Worm (Caenorhabditis elegans): ENCODE results near the gene ttr-54.

ttr-54 gene

DNA sequence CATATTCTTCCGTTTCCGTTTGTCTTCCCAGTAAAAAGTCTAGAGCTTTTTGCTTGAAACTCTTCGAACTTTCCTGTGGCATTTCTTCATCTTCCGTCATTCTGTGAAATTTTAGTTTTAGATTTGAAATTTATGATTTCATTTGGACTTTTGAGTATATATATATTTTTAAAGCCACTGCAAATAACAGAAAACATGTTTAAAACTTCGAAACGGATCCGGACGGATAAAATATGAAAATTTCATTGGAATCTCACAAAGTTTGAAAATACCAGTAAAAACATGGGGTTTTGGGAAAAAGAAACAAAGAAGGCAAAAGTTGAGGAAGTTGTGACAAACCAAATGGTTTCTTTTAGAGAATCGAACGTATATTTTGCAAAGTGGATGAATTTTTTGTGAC is 6.6 kb upstream of the ttr-54 start, which contains the start of gene pigs-1:
TSS of gene pigs-1 (minus strand) at position 101 of the 400 bp plus-strand sequence.
- no peak for TF ChIP-seq alr-1 (tag; optimal IDR thresholded peaks at IDR 0.05)
- no peak for TF ChIP-seq unc-55 (GFP tag; optimal IDR thresholded peaks at IDR 0.05)
- no peak for TF ChIP-seq ceh-82 (tag; optimal IDR thresholded peaks at IDR 0.05)
- TF ChIP-seq nhr-10 (tag; optimal IDR thresholded peaks at IDR 0.05), result no peak
- TF ChIP-seq ztf-11 (tag; optimal IDR thresholded peaks at IDR 0.05), result no peak
- no peak for TF ChIP-seq sma-9 (GFP tag; optimal IDR thresholded peaks at IDR 0.05)
- no peak for TF ChIP-seq sma-9 (tag; optimal IDR thresholded peaks at IDR 0.05)

DNA sequence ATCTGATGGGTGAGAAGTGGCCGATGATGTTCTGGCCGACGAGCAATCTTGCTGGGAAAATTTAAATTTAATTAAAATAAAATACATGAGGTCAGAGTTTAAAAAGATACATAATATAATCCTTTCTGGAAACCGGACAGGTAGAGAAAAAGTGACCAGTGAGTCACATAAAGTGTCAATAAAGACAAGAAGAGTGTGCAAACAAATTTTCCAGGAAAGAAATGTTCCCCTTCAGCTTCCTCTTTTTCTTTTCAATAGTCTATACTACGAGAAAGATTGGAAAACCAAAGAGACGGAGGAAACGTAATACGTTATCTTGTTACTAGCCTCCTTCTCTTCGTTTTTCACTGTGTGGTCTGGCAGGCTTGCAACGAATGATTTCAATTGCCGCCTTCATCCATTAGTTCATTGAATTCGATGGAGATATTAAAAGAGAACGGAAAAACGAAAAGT is 5.0 kb upstream of the ttr-54 start, which contains the start of gene tsp-12:
TSS of gene tsp-12 (minus strand) at position 51 of the 453 bp plus-strand sequence.
- TF ChIP-seq C34F6.9 (tag; optimal IDR thresholded peaks at IDR 0.05) (peak; percentile 2), nhr-11 (tag; optimal IDR thresholded peaks at IDR 0.05) (no peak), snpc-4 (tag; optimal IDR thresholded peaks at IDR 0.05) (no peak), mbf-1 (tag; optimal IDR thresholded peaks at IDR 0.05) (no peak), unc-39 (tag; optimal IDR thresholded peaks at IDR 0.05) (no peak), lin-13 (GFP tag; optimal IDR thresholded peaks at IDR 0.05) (peak; percentile 23), F13H6.1 (tag; optimal IDR thresholded peaks at IDR 0.05) (peak; percentile 51)

ce11 chrIV:10151439-10151997 is 4.1 kb upstream of the ttr-54 start, which contains the start of gene copg-1:
TSS of gene copg-1 (plus strand) at chrIV:10151947.
- TF ChIP-seq gmeb-1 (tag; optimal IDR thresholded peaks at IDR 0.05) (peak; percentile 58), ZK546.5 (tag; optimal IDR thresholded peaks at IDR 0.05) (no peak), Y55F3AM.14 (GFP tag; optimal IDR thresholded peaks at IDR 0.05) (no peak), C34F6.9 (tag; optimal IDR thresholded peaks at IDR 0.05) (peak; percentile 75), F13H6.1 (tag; optimal IDR thresholded peaks at IDR 0.05) (peak; percentile 25), sma-9 (GFP tag; optimal IDR thresholded peaks at IDR 0.05) (peak; percentile 69), sma-9 (tag; optimal IDR thresholded peaks at IDR 0.05) (no peak), nhr-77 (tag; optimal IDR thresholded peaks at IDR 0.05) (no peak), zag-1 (tag; optimal IDR thresholded peaks at IDR 0.05) (no peak), ceh-82 (tag; optimal IDR thresholded peaks at IDR 0.05) (no peak), mdl-1 (tag; optimal IDR thresholded peaks at IDR 0.05) (no peak), nhr-11 (tag; optimal IDR thresholded peaks at IDR 0.05) (no peak), sem-4 (tag; optimal IDR thresholded peaks at IDR 0.05) (no peak), elt-1 (tag; optimal IDR thresholded peaks at IDR 0.05) (no peak), aly-2 (tag; optimal IDR thresholded peaks at IDR 0.05) (no peak), unc-39 (tag; optimal IDR thresholded peaks at IDR 0.05) (no peak), dmd-4 (tag; optimal IDR thresholded peaks at IDR 0.05) (no peak), ceh-16 (tag; optimal IDR thresholded peaks at IDR 0.05) (no peak), unc-55 (GFP tag; optimal IDR thresholded peaks at IDR 0.05) (peak; percentile 73), nhr-129 (tag; optimal IDR thresholded peaks at IDR 0.05) (peak; percentile 43), elt-3 (tag; optimal IDR thresholded peaks at IDR 0.05) (no peak), nhr-23 (tag; optimal IDR thresholded peaks at IDR 0.05) (no peak), nhr-25 (tag; optimal IDR thresholded peaks at IDR 0.05) (peak; percentile 35), lin-13 (GFP tag; optimal IDR thresholded peaks at IDR 0.05) (peak; percentile 57), skn-1 (tag; optimal IDR thresholded peaks at IDR 0.05) (no peak), peb-1 (tag; optimal IDR thresholded peaks at IDR 0.05) (no peak), lsy-2 (tag; optimal IDR thresholded peaks at IDR 0.05) (peak; percentile 78 to 96), sma-3 (GFP tag; optimal IDR thresholded peaks at IDR 0.05) (peak; percentile 22), fos-1 (tag; optimal IDR thresholded peaks at IDR 0.05) (peak; percentile 5), crh-2 (tag; optimal IDR thresholded peaks at IDR 0.05) (peak; percentile 97)

ce11 chrIV:10153479-10153878 is 2.1 kb upstream of the ttr-54 start:
- no peak for TF ChIP-seq nhr-21 (tag; optimal IDR thresholded peaks at IDR 0.05)

DNA sequence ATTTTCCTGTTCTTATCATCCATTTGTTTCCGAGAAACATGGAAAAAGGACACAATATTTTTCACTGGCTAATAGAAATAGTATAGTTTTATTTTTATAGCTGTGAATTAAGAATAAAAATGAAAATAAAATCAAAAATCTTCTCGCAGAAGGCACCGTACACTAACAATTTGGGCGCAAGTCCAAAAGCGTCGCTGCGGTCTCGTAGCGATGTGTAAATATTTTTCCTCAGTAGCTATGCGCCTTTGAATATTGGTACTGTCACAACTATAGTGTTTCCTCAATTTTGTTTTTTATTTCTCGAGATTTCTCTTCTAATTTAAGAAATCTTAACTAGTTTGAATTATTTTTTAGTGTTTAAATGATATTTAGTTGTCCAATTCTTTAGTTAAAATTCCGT is 1.5 kb downstream of the ttr-54 start:
- TF ChIP-seq elt-3 (tag; optimal IDR thresholded peaks at IDR 0.05), result no peak
